Fruit fly (Drosophila melanogaster): ENCODE results near the gene tfc.
A peak's percentile ranks its signal among the peaks of the same experiment; 100 is the strongest.

The tfc gene

DNA sequence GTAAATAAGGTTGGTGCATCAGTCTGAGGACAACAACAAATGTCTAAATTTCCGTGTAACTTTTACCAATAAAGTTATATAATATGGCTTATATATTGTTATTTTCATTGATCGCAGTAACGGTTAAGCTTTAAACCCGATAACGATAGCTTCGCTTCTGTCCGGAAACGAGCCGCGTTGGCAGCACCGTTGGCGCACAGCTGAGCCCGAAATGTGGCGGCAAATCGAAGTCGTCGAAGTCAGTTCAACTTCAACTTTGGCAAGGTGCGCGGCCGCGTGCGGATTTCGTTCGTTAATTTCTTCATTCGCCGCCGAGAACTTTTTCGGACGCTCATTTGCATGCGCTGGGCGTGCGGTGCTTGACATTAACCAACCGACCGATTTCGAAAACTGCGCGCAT, 62.0 kb downstream of the tfc start, which contains the start of gene Myo61F:
TSS of gene Myo61F (plus strand) at position 240 of the 400 bp plus-strand sequence.
- peak; percentile 63 for TF ChIP-seq CG15514 (GFP tag; optimal IDR thresholded peaks at IDR 0.05)
- TF ChIP-seq bbx (GFP tag; IDR thresholded peaks at IDR 0.05; ENCODE audit: partially characterized antibody): peak; percentile 64; the same call in 1 of the 2 replicates
- peak; percentile 12 for TF ChIP-seq Sry-δ (GFP tag; optimal IDR thresholded peaks at IDR 0.05)
- peak; percentile 12 for TF ChIP-seq Ets97D (GFP tag; optimal IDR thresholded peaks at IDR 0.05)
- peak in 1 of 2 experiments; percentile 89 for TF ChIP-seq crp (GFP tag; optimal IDR thresholded peaks at IDR 0.05)
- no peak for TF ChIP-seq D (optimal IDR thresholded peaks at IDR 0.05)
- TF ChIP-seq D (GFP tag; optimal IDR thresholded peaks at IDR 0.05): no peak
- TF ChIP-seq CG10979 (tag; optimal IDR thresholded peaks at IDR 0.05): no peak
- TF ChIP-seq CG13287 (GFP tag; IDR thresholded peaks at IDR 0.05; ENCODE audit: partially characterized antibody): peak; percentile 77
- TF ChIP-seq CG30403 (GFP tag; optimal IDR thresholded peaks at IDR 0.05): no peak
- TF ChIP-seq nom (GFP tag; optimal IDR thresholded peaks at IDR 0.05): peak; percentile 34
- TF ChIP-seq trem (tag; optimal IDR thresholded peaks at IDR 0.05): peak; percentile 98
- TF ChIP-seq HmgZ (tag; optimal IDR thresholded peaks at IDR 0.05): peak; percentile 27
- peak; percentile 46 for TF ChIP-seq onecut (GFP tag; IDR thresholded peaks at IDR 0.05)
- 0 out of 3 replicates have a peak, but pooled peaks have one; percentile 61 for TF ChIP-seq CG7963 (GFP tag; IDR thresholded peaks at IDR 0.05; ENCODE audit: partially characterized antibody)
- no peak for TF ChIP-seq Abd-B (GFP tag; optimal IDR thresholded peaks at IDR 0.05)
- 0 out of 3 replicates have a peak, but pooled peaks have one; percentile 7 for TF ChIP-seq zen2 (GFP tag; IDR thresholded peaks at IDR 0.05; ENCODE audit: partially characterized antibody)
- TF ChIP-seq Doc3 (GFP tag; IDR thresholded peaks at IDR 0.05; ENCODE audit: partially characterized antibody): 0 out of 3 replicates have a peak, but pooled peaks have one; percentile 12
- TF ChIP-seq ato (GFP tag; IDR thresholded peaks at IDR 0.05; ENCODE audit: partially characterized antibody): peak; percentile 44; the same call in 1 of the 2 replicates
- TF ChIP-seq Adf1 (GFP tag; IDR thresholded peaks at IDR 0.05): peak; percentile 88
- no peak for TF ChIP-seq org-1 (GFP tag; optimal IDR thresholded peaks at IDR 0.05)
- TF ChIP-seq knrl (GFP tag; IDR thresholded peaks at IDR 0.05; ENCODE audit: partially characterized antibody): 0 out of 3 replicates have a peak, but pooled peaks have one; percentile 23
- 0 out of 3 replicates have a peak, but pooled peaks have one; percentile 34 for TF ChIP-seq Opbp (GFP tag; IDR thresholded peaks at IDR 0.05; ENCODE audit: partially characterized antibody)
- no peak for TF ChIP-seq Oli (tag; optimal IDR thresholded peaks at IDR 0.05)
- TF ChIP-seq gce (GFP tag; IDR thresholded peaks at IDR 0.05): 0 out of 3 replicates have a peak, but pooled peaks have one; percentile 23
- TF ChIP-seq Nf-YC (tag; optimal IDR thresholded peaks at IDR 0.05): no peak
- no peak for TF ChIP-seq CG10209 (GFP tag; optimal IDR thresholded peaks at IDR 0.05)
- TF ChIP-seq sens (GFP tag): peak; percentile 27
- TF ChIP-seq Med (GFP tag): peak; percentile 67
- TF ChIP-seq CG2116 (GFP tag; optimal IDR thresholded peaks at IDR 0.05): peak; percentile 2
- peak; percentile 75 for TF ChIP-seq HLH4C (GFP tag; IDR thresholded peaks at IDR 0.05; ENCODE audit: partially characterized antibody)
- peak; percentile 15 for TF ChIP-seq Fer1 (GFP tag; optimal IDR thresholded peaks at IDR 0.05)
- peak; percentile 46; the same call in 1 of the 3 replicates for TF ChIP-seq CG14860 (GFP tag; IDR thresholded peaks at IDR 0.05; ENCODE audit: partially characterized antibody)
- peak; percentile 32 for TF ChIP-seq B-H2 (GFP tag; optimal IDR thresholded peaks at IDR 0.05)
- no peak for TF ChIP-seq fd96Cb (tag; optimal IDR thresholded peaks at IDR 0.05)
- TF ChIP-seq hbn (GFP tag; IDR thresholded peaks at IDR 0.05; ENCODE audit: partially characterized antibody): peak; percentile 48
- no peak for TF ChIP-seq mld (GFP tag; IDR thresholded peaks at IDR 0.05; ENCODE audit: partially characterized antibody)
- peak; percentile 72 for TF ChIP-seq CG17186 (GFP tag; optimal IDR thresholded peaks at IDR 0.05)
- peak; percentile 16; the same call in 1 of the 3 replicates for TF ChIP-seq row (GFP tag; IDR thresholded peaks at IDR 0.05)
- TF ChIP-seq amos (GFP tag; IDR thresholded peaks at IDR 0.05; ENCODE audit: partially characterized antibody): peak; percentile 30; the same call in 1 of the 2 replicates
- TF ChIP-seq pum (GFP tag; optimal IDR thresholded peaks at IDR 0.05): no peak
- TF ChIP-seq CG9727 (GFP tag; optimal IDR thresholded peaks at IDR 0.05): no peak
- no peak for TF ChIP-seq exex (tag; optimal IDR thresholded peaks at IDR 0.05)
- peak; percentile 45 for TF ChIP-seq CG7928 (GFP tag; optimal IDR thresholded peaks at IDR 0.05)
- 0 out of 3 replicates have a peak, but pooled peaks have one; percentile 23 for TF ChIP-seq dysf (GFP tag; IDR thresholded peaks at IDR 0.05)
- no peak for TF ChIP-seq CG7372 (GFP tag; IDR thresholded peaks at IDR 0.05)
- TF ChIP-seq E2f2 (GFP tag; IDR thresholded peaks at IDR 0.05): peak; percentile 89
- peak; percentile 61; the same call in 1 of the 3 replicates for TF ChIP-seq CG34224 (GFP tag; IDR thresholded peaks at IDR 0.05; ENCODE audit: partially characterized antibody)

All from whole organism, embryonic.